Worm (Caenorhabditis elegans): ENCODE data around the gene msrp-3.

Gene msrp-3

DNA sequence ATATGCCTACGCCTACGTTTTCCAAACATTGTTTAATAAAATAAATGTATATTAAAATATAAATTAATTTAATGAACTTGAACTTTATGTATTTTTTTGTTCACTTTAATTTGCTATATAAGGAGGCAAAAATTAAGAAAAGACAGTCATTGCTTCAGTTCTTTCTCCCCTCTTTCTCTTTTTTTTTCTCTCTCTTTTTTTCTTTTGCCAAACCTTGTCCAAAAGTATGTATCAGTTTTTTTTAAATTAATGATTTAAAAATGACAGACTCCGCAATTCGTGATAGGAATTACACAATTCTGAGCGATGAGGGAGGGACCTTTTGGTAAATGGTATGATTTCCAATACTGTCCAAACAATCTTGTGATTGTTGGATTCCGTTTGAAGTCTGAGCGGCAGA, 11.6 kb downstream of the msrp-3 start, which contains the start of gene F46F5.13:
Gene F46F5.13 (plus strand): TSS at position 301 of the 400 bp plus-strand sequence.
- no peak for TF ChIP-seq sea-1 (GFP tag; conservative IDR thresholded peaks at IDR 0.05)
- TF ChIP-seq hmg-4 (GFP tag; optimal IDR thresholded peaks at IDR 0.05), result no peak
- TF ChIP-seq pes-1 (GFP tag; IDR thresholded peaks at IDR 0.05), result no peak
- no peak for TF ChIP-seq hnd-1 (tag; optimal IDR thresholded peaks at IDR 0.05)
- TF ChIP-seq flt-1 (GFP tag; IDR thresholded peaks at IDR 0.05), result no peak
- TF ChIP-seq ama-1 (optimal IDR thresholded peaks at IDR 0.05), result no peak
- TF ChIP-seq tra-4 (tag; optimal IDR thresholded peaks at IDR 0.05), result no peak

DNA sequence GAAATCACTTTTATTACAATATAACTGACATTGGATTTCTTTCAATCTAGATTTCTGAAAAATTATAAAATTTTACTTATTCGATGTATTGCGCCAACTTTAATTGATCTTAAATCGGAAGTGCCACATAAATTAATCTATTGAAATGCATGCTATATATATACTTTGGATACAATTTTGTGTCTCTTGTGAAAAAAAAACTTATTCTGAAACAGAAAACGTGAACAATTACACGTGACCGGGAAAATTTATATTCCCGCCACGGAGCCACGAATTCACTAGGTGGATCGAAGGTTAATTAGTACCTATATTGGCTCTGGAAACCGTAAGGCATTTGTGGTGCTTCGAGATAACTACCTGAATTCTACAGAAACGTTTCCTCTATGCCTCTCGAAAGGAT, 14.9 kb downstream of the msrp-3 start, which contains the start of gene F46F5.14:
Gene F46F5.14 (plus strand): TSS at position 301 of the 400 bp plus-strand sequence.
- TF ChIP-seq tra-4 (tag; optimal IDR thresholded peaks at IDR 0.05) (no peak), hnd-1 (tag; optimal IDR thresholded peaks at IDR 0.05) (no peak)

DNA sequence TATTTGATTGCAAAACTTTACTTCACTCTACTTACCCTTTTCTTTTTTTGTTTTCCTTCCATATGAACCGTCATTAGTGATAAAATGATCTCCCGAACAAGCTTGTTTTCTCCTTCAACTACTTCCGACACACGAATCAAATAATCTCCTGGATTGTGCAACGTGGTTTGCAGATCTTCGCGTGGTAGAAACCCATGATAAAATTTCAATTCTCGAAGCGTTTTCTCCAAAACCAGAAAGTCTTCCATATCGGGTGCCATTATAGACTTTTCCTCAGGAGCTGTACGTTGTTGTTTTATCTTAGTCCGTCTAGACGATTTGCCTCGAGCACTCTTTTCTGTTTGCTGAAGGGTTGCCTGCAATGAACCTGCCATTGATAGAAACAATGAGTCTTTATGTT, 17.2 kb downstream of the msrp-3 start:
- TF ChIP-seq ama-1 (optimal IDR thresholded peaks at IDR 0.05), result no peak
- no peak for TF ChIP-seq hnd-1 (tag; optimal IDR thresholded peaks at IDR 0.05)
- no peak for TF ChIP-seq flt-1 (GFP tag; IDR thresholded peaks at IDR 0.05)
- TF ChIP-seq ceh-36 (tag; optimal IDR thresholded peaks at IDR 0.05), result no peak
- TF ChIP-seq tbx-11 (GFP tag; IDR thresholded peaks at IDR 0.05), result no peak
- TF ChIP-seq F13C5.2 (tag; optimal IDR thresholded peaks at IDR 0.05), result no peak
- TF ChIP-seq hmg-4 (GFP tag; optimal IDR thresholded peaks at IDR 0.05), result no peak
- TF ChIP-seq hmbx-1 (tag; optimal IDR thresholded peaks at IDR 0.05), result no peak
- no peak for TF ChIP-seq pes-1 (GFP tag; IDR thresholded peaks at IDR 0.05)
- no peak for TF ChIP-seq ets-7 (tag; optimal IDR thresholded peaks at IDR 0.05)
- no peak for TF ChIP-seq scrt-1 (GFP tag; IDR thresholded peaks at IDR 0.05)
- no peak for TF ChIP-seq tra-4 (tag; optimal IDR thresholded peaks at IDR 0.05)
- no peak for TF ChIP-seq aly-1 (tag; optimal IDR thresholded peaks at IDR 0.05)
- TF ChIP-seq B0310.2 (tag; optimal IDR thresholded peaks at IDR 0.05), result no peak
- no peak for TF ChIP-seq ceh-13 (GFP tag; optimal IDR thresholded peaks at IDR 0.05)
- no peak for TF ChIP-seq sea-1 (GFP tag; conservative IDR thresholded peaks at IDR 0.05)
- no peak for TF ChIP-seq tbx-37 (GFP tag; conservative IDR thresholded peaks at IDR 0.05)

DNA sequence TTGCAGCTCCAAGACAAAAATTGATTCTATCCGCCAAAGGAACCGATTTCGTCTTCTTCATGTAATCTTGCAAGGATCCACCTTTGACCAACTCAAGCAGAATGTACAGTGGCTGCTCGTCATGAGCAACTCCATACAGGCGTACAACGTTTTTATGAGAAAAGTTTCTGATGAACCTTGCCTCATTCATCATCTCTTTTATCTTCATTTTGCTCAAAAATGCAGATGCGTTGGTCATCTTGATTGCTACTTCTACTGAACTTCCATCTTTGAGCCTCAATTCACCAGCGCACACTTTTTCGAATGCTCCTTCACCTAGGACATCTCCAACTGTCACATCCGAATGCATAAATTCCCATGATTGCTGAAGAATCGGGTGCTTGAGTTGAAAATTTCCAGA, 17.7 kb downstream of the msrp-3 start:
- TF ChIP-seq flt-1 (GFP tag; IDR thresholded peaks at IDR 0.05), result no peak
- TF ChIP-seq aly-1 (tag; optimal IDR thresholded peaks at IDR 0.05), result no peak
- no peak for TF ChIP-seq tbx-37 (GFP tag; conservative IDR thresholded peaks at IDR 0.05)
- TF ChIP-seq B0310.2 (tag; optimal IDR thresholded peaks at IDR 0.05), result no peak
- TF ChIP-seq hmbx-1 (tag; optimal IDR thresholded peaks at IDR 0.05), result no peak
- no peak for TF ChIP-seq hnd-1 (tag; optimal IDR thresholded peaks at IDR 0.05)
- TF ChIP-seq F13C5.2 (tag; optimal IDR thresholded peaks at IDR 0.05), result no peak
- no peak for TF ChIP-seq ama-1 (optimal IDR thresholded peaks at IDR 0.05)

DNA sequence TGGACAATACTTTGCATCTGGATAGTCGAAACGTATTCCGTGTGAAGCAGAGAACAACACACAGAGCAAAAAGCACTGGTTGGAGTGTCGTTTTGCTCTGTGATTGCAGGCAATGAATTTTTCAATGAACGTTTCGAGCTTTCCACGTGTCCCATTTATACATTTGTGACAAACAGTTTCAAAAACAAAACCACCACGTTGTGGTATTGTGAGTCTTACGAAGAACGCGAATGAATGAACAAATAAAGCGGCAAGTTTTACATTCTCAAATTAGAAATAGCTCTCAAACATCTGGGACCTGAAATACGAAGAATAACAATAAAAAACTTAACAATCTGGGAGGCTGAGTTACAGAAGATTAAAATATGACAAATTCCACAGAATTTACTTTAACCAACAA, 22.8 kb downstream of the msrp-3 start, which contains the start of gene F46F5.1:
Gene F46F5.1 (minus strand): TSS at position 101 of the 400 bp plus-strand sequence.
- TF ChIP-seq scrt-1 (GFP tag; IDR thresholded peaks at IDR 0.05) (no peak), ceh-36 (tag; optimal IDR thresholded peaks at IDR 0.05) (no peak), F13C5.2 (tag; optimal IDR thresholded peaks at IDR 0.05) (no peak), sea-1 (GFP tag; conservative IDR thresholded peaks at IDR 0.05) (no peak), B0310.2 (tag; optimal IDR thresholded peaks at IDR 0.05) (no peak), tbx-37 (GFP tag; conservative IDR thresholded peaks at IDR 0.05) (no peak), flt-1 (GFP tag; IDR thresholded peaks at IDR 0.05) (no peak), aly-1 (tag; optimal IDR thresholded peaks at IDR 0.05) (no peak), hmg-4 (GFP tag; optimal IDR thresholded peaks at IDR 0.05) (no peak), tbx-11 (GFP tag; IDR thresholded peaks at IDR 0.05) (no peak), tra-4 (tag; optimal IDR thresholded peaks at IDR 0.05) (no peak), ceh-13 (GFP tag; optimal IDR thresholded peaks at IDR 0.05) (no peak)

ce11 chrII:788139-788538, 26.5 kb downstream of the msrp-3 start, which contains the start of gene F46F5.15:
Gene F46F5.15, plus strand, starts transcription at chrII:788439.
- no peak for TF ChIP-seq tbx-11 (GFP tag; IDR thresholded peaks at IDR 0.05)
- no peak for TF ChIP-seq ceh-36 (tag; optimal IDR thresholded peaks at IDR 0.05)
- no peak for TF ChIP-seq aly-1 (tag; optimal IDR thresholded peaks at IDR 0.05)
- TF ChIP-seq tbx-37 (GFP tag; conservative IDR thresholded peaks at IDR 0.05), result no peak
- no peak for TF ChIP-seq ets-7 (tag; optimal IDR thresholded peaks at IDR 0.05)
- TF ChIP-seq hmg-4 (GFP tag; optimal IDR thresholded peaks at IDR 0.05), result no peak
- no peak for TF ChIP-seq ceh-13 (GFP tag; optimal IDR thresholded peaks at IDR 0.05)

- TF ChIP-seq aly-1 (tag; optimal IDR thresholded peaks at IDR 0.05) (no peak), B0310.2 (tag; optimal IDR thresholded peaks at IDR 0.05) (no peak), ceh-36 (tag; optimal IDR thresholded peaks at IDR 0.05) (no peak), sea-1 (GFP tag; conservative IDR thresholded peaks at IDR 0.05) (no peak), ets-7 (tag; optimal IDR thresholded peaks at IDR 0.05) (no peak), ama-1 (optimal IDR thresholded peaks at IDR 0.05) (no peak), tbx-11 (GFP tag; IDR thresholded peaks at IDR 0.05) (no peak), flt-1 (GFP tag; IDR thresholded peaks at IDR 0.05) (no peak), tbx-37 (GFP tag; conservative IDR thresholded peaks at IDR 0.05) (no peak), scrt-1 (GFP tag; IDR thresholded peaks at IDR 0.05) (no peak)
Measured at ce11 chrII:786938-787337, 27.7 kb downstream of the msrp-3 start, which contains the start of gene F46F5.16. Gene F46F5.16, plus strand, starts transcription at chrII:787238.

DNA sequence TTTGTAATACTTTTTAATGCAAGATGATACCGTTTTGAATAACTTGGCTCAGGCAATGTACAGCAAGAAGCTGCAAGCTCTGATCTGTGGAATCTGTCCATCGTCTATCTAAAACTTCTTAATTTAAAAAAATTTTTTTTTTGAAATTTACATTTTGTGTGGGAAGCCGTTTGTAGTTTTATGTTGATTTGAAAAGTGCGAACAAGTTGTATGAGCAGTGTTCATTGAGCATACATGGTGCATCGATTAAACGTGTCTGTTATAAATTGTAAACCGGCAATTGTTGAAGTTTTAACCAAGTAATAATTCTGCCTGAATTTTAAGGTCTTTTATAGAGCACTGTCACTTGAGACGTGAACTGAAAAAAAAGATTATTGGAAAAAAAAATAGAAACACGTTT, 31.1 kb downstream of the msrp-3 start, which contains the start of gene Y39F10A.6:
Gene Y39F10A.6 (minus strand): TSS at position 101 of the 400 bp plus-strand sequence.
- TF ChIP-seq ceh-13 (GFP tag; optimal IDR thresholded peaks at IDR 0.05), result no peak
- no peak for TF ChIP-seq pes-1 (GFP tag; IDR thresholded peaks at IDR 0.05)

DNA sequence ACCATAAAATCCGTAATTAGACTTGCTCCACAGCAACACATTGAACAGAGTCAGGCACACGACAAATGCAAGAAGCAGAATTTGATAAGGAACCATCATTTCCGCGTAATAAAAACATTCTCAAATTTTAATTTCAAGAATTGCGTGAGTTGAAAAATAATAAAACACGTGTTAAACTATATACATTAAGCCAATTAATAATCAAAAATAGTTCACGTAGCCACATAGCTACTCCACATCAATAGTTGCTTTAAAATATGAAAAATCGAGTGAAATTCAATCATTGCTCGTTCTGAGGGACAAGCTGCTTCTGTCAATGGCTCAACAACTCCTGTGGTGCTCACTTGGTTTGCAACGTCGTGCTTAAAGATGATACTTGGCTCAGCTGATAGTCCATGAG, 31.7 kb downstream of the msrp-3 start, which contains the start of gene Y39F10A.3:
Gene Y39F10A.3 (minus strand): TSS at position 101 of the 400 bp plus-strand sequence.
- no peak for TF ChIP-seq flt-1 (GFP tag; IDR thresholded peaks at IDR 0.05)
- TF ChIP-seq ceh-36 (tag; optimal IDR thresholded peaks at IDR 0.05), result no peak
- no peak for TF ChIP-seq tbx-11 (GFP tag; IDR thresholded peaks at IDR 0.05)
- no peak for TF ChIP-seq ets-7 (tag; optimal IDR thresholded peaks at IDR 0.05)
- no peak for TF ChIP-seq hnd-1 (tag; optimal IDR thresholded peaks at IDR 0.05)
- TF ChIP-seq tra-4 (tag; optimal IDR thresholded peaks at IDR 0.05), result no peak
- TF ChIP-seq scrt-1 (GFP tag; IDR thresholded peaks at IDR 0.05), result no peak
- no peak for TF ChIP-seq pes-1 (GFP tag; IDR thresholded peaks at IDR 0.05)
- TF ChIP-seq aly-1 (tag; optimal IDR thresholded peaks at IDR 0.05), result no peak
- no peak for TF ChIP-seq sea-1 (GFP tag; conservative IDR thresholded peaks at IDR 0.05)
- no peak for TF ChIP-seq hmg-4 (GFP tag; optimal IDR thresholded peaks at IDR 0.05)
- TF ChIP-seq F13C5.2 (tag; optimal IDR thresholded peaks at IDR 0.05), result no peak
- TF ChIP-seq hmbx-1 (tag; optimal IDR thresholded peaks at IDR 0.05), result no peak
- no peak for TF ChIP-seq ceh-13 (GFP tag; optimal IDR thresholded peaks at IDR 0.05)
- TF ChIP-seq ama-1 (optimal IDR thresholded peaks at IDR 0.05), result no peak
- TF ChIP-seq B0310.2 (tag; optimal IDR thresholded peaks at IDR 0.05), result no peak
- no peak for TF ChIP-seq tbx-37 (GFP tag; conservative IDR thresholded peaks at IDR 0.05)

Measured in whole organism, early embryonic.